Fruit fly (Drosophila melanogaster): ENCODE data around the gene ppk10.

- TF ChIP-seq CG13424 (tag; optimal IDR thresholded peaks at IDR 0.05) (peak; percentile 30), Fer2 (tag; optimal IDR thresholded peaks at IDR 0.05) (no peak), psq (GFP tag; optimal IDR thresholded peaks at IDR 0.05) (no peak), sd (tag; optimal IDR thresholded peaks at IDR 0.05) (peak; percentile 97), abd-A (tag; optimal IDR thresholded peaks at IDR 0.05) (no peak), sisA (GFP tag; IDR thresholded peaks at IDR 0.05) (peak; percentile 21; the same call in 1 of the 2 replicates), Spps (tag; optimal IDR thresholded peaks at IDR 0.05) (no peak)
Measured at dm6 chr2L:10488484-10489223, 36.5 kb upstream of the ppk10 start, which contains the start of the genes Cog4 and CG6144.

Data from whole organism, embryonic.